Fruit fly (Drosophila melanogaster) whole organism, embryonic: ENCODE data around the gene CG15767.
A peak's percentile ranks its signal among the peaks of the same experiment; 100 is the strongest.

Experiments
- CG10959 ChIP-seq: fragments of 200-800 bp; sonication (Bioruptor generic); IDR thresholded peaks from 2 replicates; pipeline ENCODE4 v1.3.6; 2022; ENCODE audit warnings: missing biosample characterization, missing genetic modification characterization
- CG12942 ChIP-seq: fragments of 200-800 bp; sonication (Bioruptor generic); optimal IDR thresholded peaks from 3 replicates; lab custom pipeline; 2016; ENCODE audit warnings: missing biosample characterization, missing genetic modification characterization
- CG15269 ChIP-seq: fragments of 200-800 bp; sonication (Bioruptor generic); optimal IDR thresholded peaks from 2 replicates; lab custom pipeline; 2018; ENCODE audit warnings: missing biosample characterization, mild to moderate bottlenecking, missing genetic modification characterization, moderate library complexity
- CG17186 ChIP-seq: fragments of 200-800 bp; sonication (Bioruptor generic); optimal IDR thresholded peaks from 3 replicates; lab custom pipeline; 2017; ENCODE audit warnings: missing biosample characterization, missing genetic modification reagents, missing genetic modification characterization
- CG2712 ChIP-seq: fragments of 200-800 bp; optimal IDR thresholded peaks from 3 replicates; lab custom pipeline; 2019; ENCODE audit warnings: missing biosample characterization, mild to moderate bottlenecking, missing genetic modification characterization, moderate library complexity
- CG32532 ChIP-seq: fragments of 200-800 bp; sonication (Bioruptor generic); IDR thresholded peaks from 2 replicates; pipeline ENCODE4 v1.3.6; 2022; ENCODE audit warnings: missing biosample characterization, missing genetic modification characterization
- CG33557 ChIP-seq: fragments of 200-800 bp; sonication (Bioruptor generic); optimal IDR thresholded peaks from 2 replicates; lab custom pipeline; 2019; ENCODE audit warnings: missing biosample characterization, mild to moderate bottlenecking, missing genetic modification characterization, moderate library complexity
- CG34224 ChIP-seq: fragments of 200-800 bp; sonication (Bioruptor generic); IDR thresholded peaks from 3 replicates; pipeline ENCODE4 v1.3.6; 2022; ENCODE audit warnings: missing biosample characterization, missing genetic modification characterization; ENCODE audit not compliant: partially characterized antibody
- CG34376 ChIP-seq: fragments of 200-800 bp; sonication (Bioruptor generic); optimal IDR thresholded peaks from 2 replicates; lab custom pipeline; 2018; ENCODE audit warnings: missing biosample characterization, mild to moderate bottlenecking, missing genetic modification characterization
- CG4424 ChIP-seq: fragments of 200-800 bp; sonication (Bioruptor generic); optimal IDR thresholded peaks from 3 replicates; lab custom pipeline; 2016; ENCODE audit warnings: missing biosample characterization, missing genetic modification characterization
- CG6813 ChIP-seq: fragments of 200-800 bp; sonication (Bioruptor generic); optimal IDR thresholded peaks from 2 replicates; lab custom pipeline; 2017; ENCODE audit warnings: missing biosample characterization, missing genetic modification characterization, mild to moderate bottlenecking, moderate library complexity, missing genetic modification reagents
- CG7556 ChIP-seq: fragments of 200-800 bp; sonication (Bioruptor generic); optimal IDR thresholded peaks from 2 replicates; lab custom pipeline; 2017; ENCODE audit warnings: missing biosample characterization, mild to moderate bottlenecking, missing genetic modification characterization
- Camta ChIP-seq: fragments of 200-800 bp; sonication (Bioruptor generic); optimal IDR thresholded peaks from 2 replicates; lab custom pipeline; 2016; ENCODE audit warnings: missing biosample characterization, missing genetic modification characterization
- D ChIP-seq, 2 experiments: fragments of 200-800 bp in 1 of 2; fragments of >200 bp in 1 of 2; sonication (Bioruptor generic) in 1 of 2; optimal IDR thresholded peaks; 2 replicates in 1 of 2; 3 replicates in 1 of 2; lab custom pipeline; 2017; ENCODE audit warnings: mild to moderate bottlenecking in 1 of 2, missing biosample characterization in 1 of 2, missing genetic modification characterization in 1 of 2, missing genetic modification reagents in 1 of 2
- Deaf1 ChIP-seq: fragments of 200-800 bp; optimal IDR thresholded peaks from 3 replicates; lab custom pipeline; 2019; ENCODE audit warnings: missing biosample characterization, mild to moderate bottlenecking, missing genetic modification characterization, moderate library complexity
- Dll ChIP-seq: fragments of 200-800 bp; sonication (Bioruptor generic); IDR thresholded peaks from 4 replicates; pipeline ENCODE4 v1.3.6; 2022; ENCODE audit warnings: missing biosample characterization, missing genetic modification characterization; ENCODE audit not compliant: partially characterized antibody
- E2f2 ChIP-seq: fragments of 200-800 bp; sonication (Bioruptor generic); IDR thresholded peaks from 2 replicates; pipeline ENCODE4 v1.3.6; 2022; ENCODE audit warnings: missing biosample characterization, missing genetic modification characterization
- Hr39 ChIP-seq: fragments of >200 bp; optimal IDR thresholded peaks from 2 replicates; lab custom pipeline; 2017
- Kr ChIP-seq: fragments of 200-800 bp; sonication (Bioruptor generic); optimal IDR thresholded peaks from 2 replicates; lab custom pipeline; 2017; ENCODE audit warnings: missing biosample characterization, mild to moderate bottlenecking, missing genetic modification characterization
- Med ChIP-seq: fragments of 200-800 bp; sonication (Bioruptor generic); peaks from one replicate; lab custom pipeline; 2016; ENCODE audit warnings: missing biosample characterization, missing genetic modification characterization, mild to moderate bottlenecking, inconsistent platforms, moderate library complexity
- Neu2 ChIP-seq: fragments of 200-800 bp; sonication (Bioruptor generic); optimal IDR thresholded peaks from 3 replicates; lab custom pipeline; 2016; ENCODE audit warnings: missing biosample characterization, missing genetic modification characterization, borderline replicate concordance
- Sry-β ChIP-seq: fragments of 200-800 bp; sonication (Bioruptor generic); optimal IDR thresholded peaks from 2 replicates; lab custom pipeline; 2018; ENCODE audit warnings: missing biosample characterization, mild to moderate bottlenecking, missing genetic modification characterization, moderate library complexity
- Tbp ChIP-seq: fragments of >200 bp; optimal IDR thresholded peaks from 2 replicates; lab custom pipeline; 2018; ENCODE audit warnings: missing biosample characterization, missing genetic modification characterization
- Xbp1 ChIP-seq: fragments of 200-800 bp; sonication (Bioruptor generic); optimal IDR thresholded peaks from 3 replicates; lab custom pipeline; 2016; ENCODE audit warnings: missing biosample characterization, mild to moderate bottlenecking, missing genetic modification characterization
- aop ChIP-seq: fragments of 200-800 bp; sonication (Bioruptor generic); IDR thresholded peaks from 2 replicates; pipeline ENCODE4 v1.3.6; 2022; ENCODE audit warnings: missing biosample characterization, missing genetic modification characterization
- bigmax ChIP-seq: fragments of 200-800 bp; sonication (Bioruptor generic); optimal IDR thresholded peaks from 2 replicates; lab custom pipeline; 2018; ENCODE audit warnings: missing biosample characterization, mild to moderate bottlenecking, missing genetic modification characterization
- cad ChIP-seq: fragments of >200 bp; optimal IDR thresholded peaks from 2 replicates; lab custom pipeline; 2017; ENCODE audit warnings: missing biosample characterization, missing genetic modification characterization
- crp ChIP-seq, 2 experiments: fragments of 200-800 bp; sonication (Bioruptor generic); optimal IDR thresholded peaks; 2 replicates in 1 of 2; 3 replicates in 1 of 2; lab custom pipeline; 2017; ENCODE audit warnings: missing biosample characterization in 2 of 2, missing genetic modification characterization in 2 of 2, mild to moderate bottlenecking in 1 of 2, moderate library complexity in 1 of 2
- en ChIP-seq: fragments of 200-800 bp; sonication (Bioruptor generic); optimal IDR thresholded peaks from 2 replicates; lab custom pipeline; 2016; ENCODE audit warnings: missing biosample characterization, missing genetic modification characterization
- eve ChIP-seq, 2 experiments: fragments of >200 bp; optimal IDR thresholded peaks; 2 replicates each; lab custom pipeline; 2017; ENCODE audit warnings: missing biosample characterization in 2 of 2, missing genetic modification characterization in 2 of 2
- fd102C ChIP-seq: fragments of 200-800 bp; sonication (Bioruptor generic); optimal IDR thresholded peaks from 2 replicates; lab custom pipeline; 2018; ENCODE audit warnings: missing biosample characterization, mild to moderate bottlenecking, missing genetic modification characterization, moderate library complexity
- grn ChIP-seq: fragments of 200-800 bp; sonication (Bioruptor generic); optimal IDR thresholded peaks from 3 replicates; lab custom pipeline; 2017; ENCODE audit warnings: missing biosample characterization, missing genetic modification characterization
- hbn ChIP-seq: fragments of 200-800 bp; sonication (Bioruptor generic); IDR thresholded peaks from 2 replicates; pipeline ENCODE4 v1.3.6; 2022; ENCODE audit warnings: missing biosample characterization, missing genetic modification characterization; ENCODE audit not compliant: partially characterized antibody
- insv ChIP-seq, 2 experiments: fragments of 200-800 bp; sonication (Bioruptor generic); optimal IDR thresholded peaks; 3 replicates each; lab custom pipeline; 2016 to 2018; ENCODE audit warnings: missing biosample characterization in 2 of 2, missing genetic modification characterization in 2 of 2
- jumu ChIP-seq: fragments of 200-800 bp; sonication (Bioruptor generic); optimal IDR thresholded peaks from 3 replicates; lab custom pipeline; 2016; ENCODE audit warnings: missing biosample characterization, missing genetic modification characterization
- kni ChIP-seq: fragments of 200-800 bp; sonication (Bioruptor generic); optimal IDR thresholded peaks from 3 replicates; lab custom pipeline; 2017; ENCODE audit warnings: mild to moderate bottlenecking, missing biosample characterization, missing genetic modification reagents, missing genetic modification characterization
- lab ChIP-seq: fragments of 200-800 bp; sonication (Bioruptor generic); optimal IDR thresholded peaks from 3 replicates; lab custom pipeline; 2017; ENCODE audit warnings: missing biosample characterization, missing genetic modification characterization, mild to moderate bottlenecking, moderate library complexity, missing genetic modification reagents
- peb ChIP-seq: fragments of 200-800 bp; sonication (Bioruptor generic); IDR thresholded peaks from 2 replicates; pipeline ENCODE4 v1.3.6; 2022; ENCODE audit warnings: missing biosample characterization, missing genetic modification characterization
- pfk ChIP-seq: fragments of 200-800 bp; sonication (Bioruptor generic); optimal IDR thresholded peaks from 2 replicates; lab custom pipeline; 2018; ENCODE audit warnings: missing biosample characterization, mild to moderate bottlenecking, missing genetic modification characterization, moderate library complexity
- prd ChIP-seq, 3 experiments: fragments of >200 bp in 2 of 3; fragments of 200-800 bp in 1 of 3; sonication (Bioruptor generic) in 1 of 3; optimal IDR thresholded peaks in 2 of 3; IDR thresholded peaks in 1 of 3; 2 replicates in 2 of 3; 3 replicates in 1 of 3; pipeline versions ENCODE4 v1.3.6 to Lab custom; 2017 to 2022; ENCODE audit warnings: missing biosample characterization in 1 of 3, missing genetic modification characterization in 1 of 3
- vvl ChIP-seq: fragments of 200-800 bp; sonication (Bioruptor generic); IDR thresholded peaks from 2 replicates; pipeline ENCODE4 v1.3.6; 2022; ENCODE audit warnings: missing biosample characterization, missing genetic modification characterization
- wdn ChIP-seq: fragments of 200-800 bp; sonication (Bioruptor generic); IDR thresholded peaks from 2 replicates; pipeline ENCODE4 v1.3.6; 2022; ENCODE audit warnings: missing biosample characterization, missing genetic modification characterization
- yki ChIP-seq: fragments of >200 bp; optimal IDR thresholded peaks from 3 replicates; lab custom pipeline; 2018
- zfh1 ChIP-seq: fragments of 200-800 bp; sonication (Bioruptor generic); IDR thresholded peaks from 3 replicates; pipeline ENCODE4 v1.3.6; 2022; ENCODE audit warnings: missing biosample characterization, missing genetic modification characterization

CG15767 gene

dm6 chrX:5764001-5764892, 25.0 kb upstream of the CG15767 start, which contains the start of the genes MAPk-Ak2 and CG42699 (continued):
- peak; percentile 92 for TF ChIP-seq lab (GFP tag; lab: Kevin White, UChicago)
- peak; percentile 62; the same call in 2 of the 4 replicates for TF ChIP-seq Dll (GFP tag; lab: Robert Waterston, UW)
- no peak for TF ChIP-seq Hr39 (lab: Kevin White, UChicago)
- peak; percentile 70 for TF ChIP-seq Kr (GFP tag; lab: Kevin White, UChicago)
- peak; percentile 94 for TF ChIP-seq CG34376 (GFP tag; lab: Kevin White, UChicago)

- TF ChIP-seq Med (GFP tag; lab: Kevin White, UChicago) (peak; percentile 46), CG33557 (GFP tag; lab: Kevin White, UChicago) (no peak), grn (GFP tag; lab: Kevin White, UChicago) (peak; percentile 94)
Observed at dm6 chrX:5766732-5767131, 22.6 kb upstream of the CG15767 start.

- TF ChIP-seq D (optimal IDR thresholded peaks at IDR 0.05; lab: Kevin White, UChicago) = no peak
- no peak for TF ChIP-seq D (GFP tag; optimal IDR thresholded peaks at IDR 0.05; lab: Kevin White, UChicago)
- no peak for TF ChIP-seq CG10959 (GFP tag; lab: Robert Waterston, UW)
- no peak for TF ChIP-seq crp (GFP tag; optimal IDR thresholded peaks at IDR 0.05; lab: Kevin White, UChicago)
- TF ChIP-seq wdn (GFP tag; lab: Robert Waterston, UW) = no peak
- TF ChIP-seq en = no peak
- no peak for TF ChIP-seq CG2712 (tag; lab: Kevin White, UChicago)
- no peak for TF ChIP-seq CG17186 (GFP tag; lab: Kevin White, UChicago)
- no peak for TF ChIP-seq Tbp (GFP tag; lab: Kevin White, UChicago)
- no peak for TF ChIP-seq prd (optimal IDR thresholded peaks at IDR 0.05; lab: Kevin White, UChicago)
- TF ChIP-seq prd (GFP tag; IDR thresholded peaks at IDR 0.05; lab: Robert Waterston, UW) = no peak
- TF ChIP-seq bigmax (GFP tag; lab: Kevin White, UChicago) = no peak
- no peak for TF ChIP-seq vvl (GFP tag; lab: Robert Waterston, UW)
- TF ChIP-seq CG32532 (GFP tag; lab: Robert Waterston, UW) = no peak
- peak; percentile 44 for TF ChIP-seq Deaf1
- TF ChIP-seq Sry-β (GFP tag; lab: Kevin White, UChicago) = no peak
- no peak for TF ChIP-seq CG34224 (GFP tag; lab: Robert Waterston, UW)
- TF ChIP-seq CG6813 = no peak
- no peak for TF ChIP-seq CG15269
- no peak for TF ChIP-seq peb (GFP tag; lab: Robert Waterston, UW)
- no peak for TF ChIP-seq fd102C
- TF ChIP-seq jumu (GFP tag; lab: Kevin White, UChicago) = no peak
- TF ChIP-seq CG12942 (GFP tag; lab: Kevin White, UChicago) = no peak
- TF ChIP-seq cad (GFP tag; lab: Kevin White, UChicago) = no peak
- TF ChIP-seq zfh1 = no peak
- no peak for TF ChIP-seq CG4424 (GFP tag; lab: Kevin White, UChicago)
- TF ChIP-seq insv (GFP tag; optimal IDR thresholded peaks at IDR 0.05; lab: Kevin White, UChicago) = no peak
- no peak for TF ChIP-seq yki
- no peak for TF ChIP-seq pfk (GFP tag; lab: Kevin White, UChicago)
- no peak for TF ChIP-seq Neu2
- TF ChIP-seq aop = no peak
- no peak for TF ChIP-seq hbn (GFP tag; lab: Robert Waterston, UW)
- no peak for TF ChIP-seq Camta (GFP tag; lab: Kevin White, UChicago)
- no peak for TF ChIP-seq Xbp1 (GFP tag; lab: Kevin White, UChicago)
- TF ChIP-seq E2f2 (GFP tag; lab: Robert Waterston, UW) = no peak
- TF ChIP-seq kni = peak; percentile 53
- TF ChIP-seq CG7556 = no peak
- TF ChIP-seq eve (GFP tag; optimal IDR thresholded peaks at IDR 0.05; lab: Kevin White, UChicago) = peak in 1 of 2 experiments; percentile 21
Observed at dm6 chrX:5768602-5769251, 20.6 kb upstream of the CG15767 start.
